Fruit fly (Drosophila melanogaster): ENCODE results near the gene CG33340.

Gene CG33340

dm6 chr3R:24359957-24360356, 3.0 kb upstream of the CG33340 start, which contains the start of gene CG18528:
Gene CG18528 (minus strand): TSS chr3R:24360144.
- no peak for TF ChIP-seq Dll (optimal IDR thresholded peaks at IDR 0.05)
- no peak for TF ChIP-seq psq (optimal IDR thresholded peaks at IDR 0.05)
- no peak for TF ChIP-seq EcR (GFP tag; optimal IDR thresholded peaks at IDR 0.05)
- TF ChIP-seq pan (optimal IDR thresholded peaks at IDR 0.05), result no peak
- TF ChIP-seq CG8478 (optimal IDR thresholded peaks at IDR 0.05), result no peak
- no peak for TF ChIP-seq usp (GFP tag; optimal IDR thresholded peaks at IDR 0.05)

- TF ChIP-seq psq (optimal IDR thresholded peaks at IDR 0.05) (no peak), pan (optimal IDR thresholded peaks at IDR 0.05) (no peak), usp (GFP tag; optimal IDR thresholded peaks at IDR 0.05) (no peak), EcR (GFP tag; optimal IDR thresholded peaks at IDR 0.05) (no peak), CG8478 (optimal IDR thresholded peaks at IDR 0.05) (no peak), Dll (optimal IDR thresholded peaks at IDR 0.05) (no peak)
These were observed 1.4 kb upstream of the CG33340 start, which contains the start of the genes CG5762 and CG33339 for dm6 chr3R:24361583-24361982. Gene CG5762 (minus strand): TSS chr3R:24361683. Gene CG33339 (plus strand): TSS chr3R:24361847.

dm6 chr3R:24364880-24365604, 2.1 kb downstream of the CG33340 start, which contains the start of the genes CG17784 and CG13613:
Gene CG17784 (minus strand): TSS chr3R:24364980.
Gene CG13613 (plus strand): TSS chr3R:24365554.
- TF ChIP-seq CG8478 (optimal IDR thresholded peaks at IDR 0.05), result no peak
- TF ChIP-seq EcR (GFP tag; optimal IDR thresholded peaks at IDR 0.05), result no peak
- TF ChIP-seq pan (optimal IDR thresholded peaks at IDR 0.05), result no peak
- no peak for TF ChIP-seq usp (GFP tag; optimal IDR thresholded peaks at IDR 0.05)
- TF ChIP-seq Dll (optimal IDR thresholded peaks at IDR 0.05), result no peak
- no peak for TF ChIP-seq psq (optimal IDR thresholded peaks at IDR 0.05)

dm6 chr3R:24367120-24367519, 4.2 kb downstream of the CG33340 start, which contains the start of gene CG42811:
Gene CG42811 (minus strand): TSS chr3R:24367220.
- no peak for TF ChIP-seq Dll (optimal IDR thresholded peaks at IDR 0.05)

- no peak for TF ChIP-seq usp (GFP tag; optimal IDR thresholded peaks at IDR 0.05)
- TF ChIP-seq Dll (optimal IDR thresholded peaks at IDR 0.05), result no peak
- TF ChIP-seq pan (optimal IDR thresholded peaks at IDR 0.05), result no peak
- no peak for TF ChIP-seq psq (optimal IDR thresholded peaks at IDR 0.05)
- no peak for TF ChIP-seq CG8478 (optimal IDR thresholded peaks at IDR 0.05)
- TF ChIP-seq EcR (GFP tag; optimal IDR thresholded peaks at IDR 0.05), result no peak
These were observed 5.1 kb downstream of the CG33340 start, which contains the start of the genes CG42812 and CG33341 for dm6 chr3R:24368064-24368463. Gene CG42812 (minus strand): TSS chr3R:24368164. Gene CG33341 (plus strand): TSS chr3R:24368358.

- TF ChIP-seq EcR (GFP tag; optimal IDR thresholded peaks at IDR 0.05) (no peak), psq (optimal IDR thresholded peaks at IDR 0.05) (no peak), pan (optimal IDR thresholded peaks at IDR 0.05) (no peak), usp (GFP tag; optimal IDR thresholded peaks at IDR 0.05) (no peak), Dll (optimal IDR thresholded peaks at IDR 0.05) (no peak), CG8478 (optimal IDR thresholded peaks at IDR 0.05) (no peak)
These were observed 6.3 kb downstream of the CG33340 start, which contains the start of gene CG13614 for dm6 chr3R:24369268-24369667. Gene CG13614 (plus strand): TSS chr3R:24369568.

dm6 chr3R:24372662-24373061, 9.7 kb downstream of the CG33340 start, which contains the start of gene CG17782:
Gene CG17782 (minus strand): TSS chr3R:24372762.
- no peak for TF ChIP-seq psq (optimal IDR thresholded peaks at IDR 0.05)

- no peak for TF ChIP-seq usp (GFP tag; optimal IDR thresholded peaks at IDR 0.05)
- no peak for TF ChIP-seq Dll (optimal IDR thresholded peaks at IDR 0.05)
- no peak for TF ChIP-seq CG8478 (optimal IDR thresholded peaks at IDR 0.05)
- TF ChIP-seq pan (optimal IDR thresholded peaks at IDR 0.05), result no peak
- no peak for TF ChIP-seq EcR (GFP tag; optimal IDR thresholded peaks at IDR 0.05)
- TF ChIP-seq psq (optimal IDR thresholded peaks at IDR 0.05), result no peak
These were observed 12.6 kb downstream of the CG33340 start, which contains the start of gene CG17781 for dm6 chr3R:24375561-24375960. Gene CG17781 (minus strand): TSS chr3R:24375661.

- TF ChIP-seq Dll (optimal IDR thresholded peaks at IDR 0.05) (no peak), pan (optimal IDR thresholded peaks at IDR 0.05) (no peak), usp (GFP tag; optimal IDR thresholded peaks at IDR 0.05) (no peak), CG8478 (optimal IDR thresholded peaks at IDR 0.05) (no peak)
These were observed 13.6 kb downstream of the CG33340 start, which contains the start of gene CG33342 for dm6 chr3R:24376565-24376964. Gene CG33342 (plus strand): TSS chr3R:24376865.

- TF ChIP-seq usp (GFP tag; optimal IDR thresholded peaks at IDR 0.05) (no peak), EcR (GFP tag; optimal IDR thresholded peaks at IDR 0.05) (no peak), psq (optimal IDR thresholded peaks at IDR 0.05) (no peak), CG8478 (optimal IDR thresholded peaks at IDR 0.05) (no peak), Dll (optimal IDR thresholded peaks at IDR 0.05) (no peak), pan (optimal IDR thresholded peaks at IDR 0.05) (no peak)
These were observed 22.0 kb downstream of the CG33340 start, which contains the start of gene CG17780 for dm6 chr3R:24384952-24385351. Gene CG17780 (minus strand): TSS chr3R:24385052.

- no peak for TF ChIP-seq usp (GFP tag; optimal IDR thresholded peaks at IDR 0.05)
- no peak for TF ChIP-seq EcR (GFP tag; optimal IDR thresholded peaks at IDR 0.05)
- no peak for TF ChIP-seq Dll (optimal IDR thresholded peaks at IDR 0.05)
- no peak for TF ChIP-seq pan (optimal IDR thresholded peaks at IDR 0.05)
- TF ChIP-seq CG8478 (optimal IDR thresholded peaks at IDR 0.05), result no peak
These were observed 23.5 kb downstream of the CG33340 start for dm6 chr3R:24386434-24386833.

- TF ChIP-seq EcR (GFP tag; optimal IDR thresholded peaks at IDR 0.05), result no peak
- TF ChIP-seq psq (optimal IDR thresholded peaks at IDR 0.05), result no peak
- TF ChIP-seq CG8478 (optimal IDR thresholded peaks at IDR 0.05), result no peak
- TF ChIP-seq Dll (optimal IDR thresholded peaks at IDR 0.05), result no peak
- TF ChIP-seq usp (GFP tag; optimal IDR thresholded peaks at IDR 0.05), result no peak
- TF ChIP-seq pan (optimal IDR thresholded peaks at IDR 0.05), result no peak
These were observed 27.3 kb downstream of the CG33340 start, which contains the start of the genes CG5768 and CG13615 for dm6 chr3R:24390239-24390638. Gene CG5768 (minus strand): TSS chr3R:24390339. Gene CG13615 (plus strand): TSS chr3R:24390518.
